Worm (Caenorhabditis elegans): Measurements from ENCODE around the gene zig-4.

Gene zig-4

ce11 chrX:7944999-7945398 is 19.8 kb downstream of the zig-4 start, which contains the start of gene tnt-3:
TSS of gene tnt-3 (minus strand) at chrX:7945099.
- TF ChIP-seq T22C8.4 (GFP tag; IDR thresholded peaks at IDR 0.05) (no peak), med-1 (GFP tag; optimal IDR thresholded peaks at IDR 0.05; ENCODE audit: insufficient read depth) (no peak), ztf-23 (GFP tag; IDR thresholded peaks at IDR 0.05) (no peak), ztf-29 (GFP tag; IDR thresholded peaks at IDR 0.05) (no peak), cog-1 (tag; optimal IDR thresholded peaks at IDR 0.05) (no peak), klf-2 (GFP tag; conservative IDR thresholded peaks at IDR 0.05) (no peak), flt-1 (GFP tag; IDR thresholded peaks at IDR 0.05) (no peak), ref-1 (GFP tag; conservative IDR thresholded peaks at IDR 0.05) (no peak), tab-1 (GFP tag; IDR thresholded peaks at IDR 0.05) (no peak)

ce11 chrX:7945438-7945837 is 20.2 kb downstream of the zig-4 start:
- no peak for TF ChIP-seq T22C8.4 (GFP tag; IDR thresholded peaks at IDR 0.05)

- TF ChIP-seq med-1 (GFP tag; optimal IDR thresholded peaks at IDR 0.05; ENCODE audit: insufficient read depth) (no peak), flt-1 (GFP tag; IDR thresholded peaks at IDR 0.05) (0 out of 2 replicates have a peak, but pooled peaks have one; percentile 55), ztf-23 (GFP tag; IDR thresholded peaks at IDR 0.05) (peak; percentile 45; the same call in 1 of the 2 replicates), cog-1 (tag; optimal IDR thresholded peaks at IDR 0.05) (peak; percentile 77), tab-1 (GFP tag; IDR thresholded peaks at IDR 0.05) (no peak), T22C8.4 (GFP tag; IDR thresholded peaks at IDR 0.05) (peak; percentile 26; the same call in 1 of the 2 replicates), ztf-29 (GFP tag; IDR thresholded peaks at IDR 0.05) (no peak)
Observed at ce11 chrX:7951578-7951977, 26.3 kb downstream of the zig-4 start.

- no peak for TF ChIP-seq ref-1 (GFP tag; conservative IDR thresholded peaks at IDR 0.05)
- TF ChIP-seq klf-2 (GFP tag; conservative IDR thresholded peaks at IDR 0.05): no peak
- TF ChIP-seq cog-1 (tag; optimal IDR thresholded peaks at IDR 0.05): no peak
- TF ChIP-seq tab-1 (GFP tag; IDR thresholded peaks at IDR 0.05): no peak
- TF ChIP-seq med-1 (GFP tag; optimal IDR thresholded peaks at IDR 0.05; ENCODE audit: insufficient read depth): no peak
- TF ChIP-seq T22C8.4 (GFP tag; IDR thresholded peaks at IDR 0.05): no peak
- TF ChIP-seq ztf-29 (GFP tag; IDR thresholded peaks at IDR 0.05): no peak
- TF ChIP-seq ztf-23 (GFP tag; IDR thresholded peaks at IDR 0.05): no peak
- no peak for TF ChIP-seq flt-1 (GFP tag; IDR thresholded peaks at IDR 0.05)
Observed at ce11 chrX:7952226-7953062, 27.2 kb downstream of the zig-4 start.

ce11 chrX:7953063-7953337 is 27.8 kb downstream of the zig-4 start:
- TF ChIP-seq ztf-23 (GFP tag; IDR thresholded peaks at IDR 0.05): no peak

- TF ChIP-seq med-1 (GFP tag; optimal IDR thresholded peaks at IDR 0.05; ENCODE audit: insufficient read depth) (no peak), T22C8.4 (GFP tag; IDR thresholded peaks at IDR 0.05) (no peak), cog-1 (tag; optimal IDR thresholded peaks at IDR 0.05) (no peak), klf-2 (GFP tag; conservative IDR thresholded peaks at IDR 0.05) (no peak), tab-1 (GFP tag; IDR thresholded peaks at IDR 0.05) (no peak), ztf-23 (GFP tag; IDR thresholded peaks at IDR 0.05) (no peak), ref-1 (GFP tag; conservative IDR thresholded peaks at IDR 0.05) (no peak), flt-1 (GFP tag; IDR thresholded peaks at IDR 0.05) (no peak), ztf-29 (GFP tag; IDR thresholded peaks at IDR 0.05) (no peak)
Observed at ce11 chrX:7953695-7954094, 28.5 kb downstream of the zig-4 start.

- TF ChIP-seq T22C8.4 (GFP tag; IDR thresholded peaks at IDR 0.05): no peak
- no peak for TF ChIP-seq flt-1 (GFP tag; IDR thresholded peaks at IDR 0.05)
- TF ChIP-seq ztf-29 (GFP tag; IDR thresholded peaks at IDR 0.05): no peak
- no peak for TF ChIP-seq klf-2 (GFP tag; conservative IDR thresholded peaks at IDR 0.05)
- TF ChIP-seq ztf-23 (GFP tag; IDR thresholded peaks at IDR 0.05): no peak
- TF ChIP-seq med-1 (GFP tag; optimal IDR thresholded peaks at IDR 0.05; ENCODE audit: insufficient read depth): no peak
- no peak for TF ChIP-seq cog-1 (tag; optimal IDR thresholded peaks at IDR 0.05)
- TF ChIP-seq ref-1 (GFP tag; conservative IDR thresholded peaks at IDR 0.05): no peak
- no peak for TF ChIP-seq tab-1 (GFP tag; IDR thresholded peaks at IDR 0.05)
Observed at ce11 chrX:7954328-7954727, 29.1 kb downstream of the zig-4 start, which contains the start of gene dct-1. TSS of gene dct-1 (plus strand) at chrX:7954354.

- TF ChIP-seq T22C8.4 (GFP tag; IDR thresholded peaks at IDR 0.05): no peak
- TF ChIP-seq med-1 (GFP tag; optimal IDR thresholded peaks at IDR 0.05; ENCODE audit: insufficient read depth): no peak
- TF ChIP-seq ztf-29 (GFP tag; IDR thresholded peaks at IDR 0.05): no peak
- TF ChIP-seq ref-1 (GFP tag; conservative IDR thresholded peaks at IDR 0.05): no peak
- no peak for TF ChIP-seq tab-1 (GFP tag; IDR thresholded peaks at IDR 0.05)
- no peak for TF ChIP-seq flt-1 (GFP tag; IDR thresholded peaks at IDR 0.05)
- TF ChIP-seq cog-1 (tag; optimal IDR thresholded peaks at IDR 0.05): no peak
- TF ChIP-seq ztf-23 (GFP tag; IDR thresholded peaks at IDR 0.05): no peak
- TF ChIP-seq klf-2 (GFP tag; conservative IDR thresholded peaks at IDR 0.05): no peak
Observed at ce11 chrX:7956449-7956848, 31.2 kb downstream of the zig-4 start.

ce11 chrX:7958203-7958602 is 33.0 kb downstream of the zig-4 start, which contains the start of gene sfxn-2:
TSS of gene sfxn-2 (minus strand) at chrX:7958303.
- no peak for TF ChIP-seq klf-2 (GFP tag; conservative IDR thresholded peaks at IDR 0.05)
- TF ChIP-seq flt-1 (GFP tag; IDR thresholded peaks at IDR 0.05): no peak

ce11 chrX:7961623-7962022 is 36.4 kb downstream of the zig-4 start, which contains the start of gene sem-5:
TSS of gene sem-5 (minus strand) at chrX:7961723.
- TF ChIP-seq med-1 (GFP tag; optimal IDR thresholded peaks at IDR 0.05; ENCODE audit: insufficient read depth) (no peak), ref-1 (GFP tag; conservative IDR thresholded peaks at IDR 0.05) (no peak), klf-2 (GFP tag; conservative IDR thresholded peaks at IDR 0.05) (no peak), ztf-23 (GFP tag; IDR thresholded peaks at IDR 0.05) (no peak), ztf-29 (GFP tag; IDR thresholded peaks at IDR 0.05) (no peak), flt-1 (GFP tag; IDR thresholded peaks at IDR 0.05) (no peak), T22C8.4 (GFP tag; IDR thresholded peaks at IDR 0.05) (no peak), cog-1 (tag; optimal IDR thresholded peaks at IDR 0.05) (no peak), tab-1 (GFP tag; IDR thresholded peaks at IDR 0.05) (no peak)

All from whole organism, midembryonic.